Fruit fly (Drosophila melanogaster) whole organism, prepupa: Measurements from ENCODE around the gene twit.

ENCODE experiments used
- Blimp-1 ChIP-seq: fragments of 200-800 bp; sonication (Bioruptor generic); optimal IDR thresholded peaks from 3 replicates; lab custom pipeline; 2017; ENCODE audit warnings: missing biosample characterization, missing genetic modification characterization, mild to moderate bottlenecking, moderate library complexity, missing genetic modification reagents
- CG10669 ChIP-seq: fragments of 200-800 bp; sonication (Bioruptor generic); optimal IDR thresholded peaks from 3 replicates; lab custom pipeline; 2018; ENCODE audit warnings: missing biosample characterization, mild to moderate bottlenecking, missing genetic modification characterization, moderate library complexity
- CG11294 ChIP-seq: fragments of 200-800 bp; sonication (Bioruptor generic); IDR thresholded peaks from 2 replicates; pipeline ENCODE4 v1.3.6; 2022; ENCODE audit warnings: missing biosample characterization, missing genetic modification characterization
- CG11902 ChIP-seq: fragments of 200-800 bp; sonication (Bioruptor generic); optimal IDR thresholded peaks from 3 replicates; lab custom pipeline; 2016; ENCODE audit warnings: missing biosample characterization, missing genetic modification characterization
- CG16779 ChIP-seq: fragments of 200-800 bp; sonication (Bioruptor generic); optimal IDR thresholded peaks from 3 replicates; lab custom pipeline; 2017; ENCODE audit warnings: missing biosample characterization, mild to moderate bottlenecking, missing genetic modification characterization
- CG3032 ChIP-seq: fragments of 200-800 bp; optimal IDR thresholded peaks from 2 replicates; lab custom pipeline; 2019; ENCODE audit warnings: missing biosample characterization, mild to moderate bottlenecking, missing genetic modification characterization, moderate library complexity
- CG31627 ChIP-seq: fragments of 200-800 bp; sonication (Bioruptor generic); optimal IDR thresholded peaks from 3 replicates; lab custom pipeline; 2016; ENCODE audit warnings: missing biosample characterization, missing genetic modification characterization
- CG32006 ChIP-seq: fragments of 200-800 bp; sonication (Bioruptor generic); optimal IDR thresholded peaks from 3 replicates; lab custom pipeline; 2017; ENCODE audit warnings: missing biosample characterization, mild to moderate bottlenecking, missing genetic modification characterization
- CG4318 ChIP-seq: fragments of 200-800 bp; sonication (Bioruptor generic); optimal IDR thresholded peaks from 3 replicates; lab custom pipeline; 2017; ENCODE audit warnings: missing biosample characterization, mild to moderate bottlenecking, missing genetic modification characterization
- CG6163 ChIP-seq: fragments of 200-800 bp; sonication (Bioruptor generic); IDR thresholded peaks from 3 replicates; pipeline ENCODE4 v1.3.6; 2022; ENCODE audit warnings: missing biosample characterization, missing genetic modification characterization
- CG6276 ChIP-seq: fragments of 200-800 bp; sonication (Bioruptor generic); optimal IDR thresholded peaks from 2 replicates; lab custom pipeline; 2017; ENCODE audit warnings: missing biosample characterization, mild to moderate bottlenecking, missing genetic modification characterization
- CG6792 ChIP-seq: fragments of 200-800 bp; sonication (Bioruptor generic); optimal IDR thresholded peaks from 3 replicates; lab custom pipeline; 2016; ENCODE audit warnings: missing biosample characterization, missing genetic modification characterization
- CG6808 ChIP-seq: fragments of 200-800 bp; sonication (Bioruptor generic); optimal IDR thresholded peaks from 3 replicates; lab custom pipeline; 2017; ENCODE audit warnings: missing biosample characterization, missing genetic modification characterization, mild to moderate bottlenecking, moderate library complexity, missing genetic modification reagents
- CG6854 ChIP-seq: fragments of 200-800 bp; sonication (Bioruptor generic); optimal IDR thresholded peaks from 2 replicates; lab custom pipeline; 2017; ENCODE audit warnings: missing biosample characterization, mild to moderate bottlenecking, missing genetic modification characterization
- CG7368 ChIP-seq: fragments of 200-800 bp; sonication (Bioruptor generic); optimal IDR thresholded peaks from 3 replicates; lab custom pipeline; 2016; ENCODE audit warnings: missing biosample characterization, missing genetic modification characterization
- CG8319 ChIP-seq: fragments of 200-800 bp; sonication (Bioruptor generic); optimal IDR thresholded peaks from 3 replicates; lab custom pipeline; 2016; ENCODE audit warnings: missing biosample characterization, missing genetic modification characterization
- CG8632 ChIP-seq: fragments of 200-800 bp; sonication (Bioruptor generic); optimal IDR thresholded peaks from 3 replicates; lab custom pipeline; 2016; ENCODE audit warnings: missing biosample characterization, missing genetic modification characterization
- Eip75B ChIP-seq: fragments of 200-800 bp; sonication (Bioruptor generic); optimal IDR thresholded peaks from 3 replicates; lab custom pipeline; 2016; ENCODE audit warnings: missing biosample characterization, missing genetic modification characterization
- Eip78C ChIP-seq: fragments of 200-800 bp; sonication (Bioruptor generic); peaks from one replicate; lab custom pipeline; 2016; ENCODE audit warnings: missing biosample characterization, missing genetic modification characterization
- Eip93F ChIP-seq: fragments of 200-800 bp; sonication (Bioruptor generic); optimal IDR thresholded peaks from 2 replicates; lab custom pipeline; 2016; ENCODE audit warnings: missing biosample characterization, mild to moderate bottlenecking, missing genetic modification characterization
- Ets21C ChIP-seq: fragments of 200-800 bp; sonication (Bioruptor generic); optimal IDR thresholded peaks from 3 replicates; lab custom pipeline; 2016; ENCODE audit warnings: missing biosample characterization, missing genetic modification characterization
- Ets96B ChIP-seq: fragments of 200-800 bp; optimal IDR thresholded peaks from 2 replicates; lab custom pipeline; 2019; ENCODE audit warnings: missing biosample characterization, mild to moderate bottlenecking, missing genetic modification characterization, moderate library complexity
- Gug ChIP-seq: fragments of 200-800 bp; sonication (Bioruptor generic); IDR thresholded peaks from 2 replicates; pipeline ENCODE4 v1.3.6; 2022; ENCODE audit warnings: missing biosample characterization, missing genetic modification characterization
- Hr38 ChIP-seq: sonication (Bioruptor generic); optimal IDR thresholded peaks from 2 replicates; lab custom pipeline; 2016; ENCODE audit warnings: missing biosample characterization, missing genetic modification characterization
- Met ChIP-seq: fragments of 200-800 bp; sonication (Bioruptor generic); optimal IDR thresholded peaks from 3 replicates; lab custom pipeline; 2016; ENCODE audit warnings: missing biosample characterization, missing genetic modification characterization
- Smox ChIP-seq: fragments of 200-800 bp; sonication (Bioruptor generic); optimal IDR thresholded peaks from 3 replicates; lab custom pipeline; 2016; ENCODE audit warnings: missing biosample characterization, missing genetic modification characterization
- Sox102F ChIP-seq: fragments of 200-800 bp; sonication (Bioruptor generic); optimal IDR thresholded peaks from 2 replicates; lab custom pipeline; 2016; ENCODE audit warnings: missing biosample characterization, mild to moderate bottlenecking, missing genetic modification characterization
- Sox14 ChIP-seq: fragments of 200-800 bp; sonication (Bioruptor generic); optimal IDR thresholded peaks from 3 replicates; lab custom pipeline; 2016; ENCODE audit warnings: missing biosample characterization, missing genetic modification characterization
- achi ChIP-seq: fragments of 200-800 bp; sonication (Bioruptor generic); optimal IDR thresholded peaks from 3 replicates; lab custom pipeline; 2016; ENCODE audit warnings: missing biosample characterization, missing genetic modification characterization
- acj6 ChIP-seq: fragments of 200-800 bp; sonication (Bioruptor generic); optimal IDR thresholded peaks from 3 replicates; lab custom pipeline; 2016; ENCODE audit warnings: missing biosample characterization, missing genetic modification characterization
- dac ChIP-seq: fragments of 200-800 bp; sonication (Bioruptor generic); optimal IDR thresholded peaks from 2 replicates; lab custom pipeline; 2017; ENCODE audit warnings: missing biosample characterization, mild to moderate bottlenecking, missing genetic modification characterization
- dsx ChIP-seq: fragments of 200-800 bp; optimal IDR thresholded peaks from 3 replicates; lab custom pipeline; 2019; ENCODE audit warnings: missing biosample characterization, mild to moderate bottlenecking, missing genetic modification characterization, moderate library complexity; ENCODE audit not compliant: poor library complexity, severe bottlenecking
- fd59A ChIP-seq: fragments of 200-800 bp; sonication (Bioruptor generic); optimal IDR thresholded peaks from 2 replicates; lab custom pipeline; 2017; ENCODE audit warnings: missing biosample characterization, mild to moderate bottlenecking, missing genetic modification characterization, missing genetic modification reagents
- fd85E ChIP-seq: fragments of 200-800 bp; sonication (Bioruptor generic); optimal IDR thresholded peaks from 3 replicates; lab custom pipeline; 2016; ENCODE audit warnings: missing biosample characterization, missing genetic modification characterization
- lz ChIP-seq: fragments of 200-800 bp; sonication (Bioruptor generic); optimal IDR thresholded peaks from 3 replicates; lab custom pipeline; 2016; ENCODE audit warnings: missing biosample characterization, missing genetic modification characterization
- pdm3 ChIP-seq: fragments of 200-800 bp; sonication (Bioruptor generic); optimal IDR thresholded peaks from 3 replicates; lab custom pipeline; 2016; ENCODE audit warnings: missing biosample characterization, missing genetic modification characterization
- salr ChIP-seq, 2 experiments: fragments of 200-800 bp; sonication (Bioruptor generic); optimal IDR thresholded peaks; 3 replicates each; lab custom pipeline; 2016 to 2018; ENCODE audit warnings: missing biosample characterization in 2 of 2, missing genetic modification characterization in 2 of 2, mild to moderate bottlenecking in 1 of 2
- spab ChIP-seq: fragments of 200-800 bp; sonication (Bioruptor generic); optimal IDR thresholded peaks from 2 replicates; lab custom pipeline; 2017; ENCODE audit warnings: missing biosample characterization, mild to moderate bottlenecking, missing genetic modification characterization, missing genetic modification reagents
- ss ChIP-seq, 2 experiments: fragments of 200-800 bp; sonication (Bioruptor generic); optimal IDR thresholded peaks; 2 replicates in 1 of 2; 3 replicates in 1 of 2; lab custom pipeline; 2017 to 2018; ENCODE audit warnings: mild to moderate bottlenecking in 2 of 2, missing biosample characterization in 2 of 2, missing genetic modification characterization in 2 of 2, moderate library complexity in 1 of 2
- svp ChIP-seq: fragments of 200-800 bp; sonication (Bioruptor generic); peaks from one replicate; lab custom pipeline; 2016; ENCODE audit warnings: missing biosample characterization, missing genetic modification characterization

Gene twit

DNA sequence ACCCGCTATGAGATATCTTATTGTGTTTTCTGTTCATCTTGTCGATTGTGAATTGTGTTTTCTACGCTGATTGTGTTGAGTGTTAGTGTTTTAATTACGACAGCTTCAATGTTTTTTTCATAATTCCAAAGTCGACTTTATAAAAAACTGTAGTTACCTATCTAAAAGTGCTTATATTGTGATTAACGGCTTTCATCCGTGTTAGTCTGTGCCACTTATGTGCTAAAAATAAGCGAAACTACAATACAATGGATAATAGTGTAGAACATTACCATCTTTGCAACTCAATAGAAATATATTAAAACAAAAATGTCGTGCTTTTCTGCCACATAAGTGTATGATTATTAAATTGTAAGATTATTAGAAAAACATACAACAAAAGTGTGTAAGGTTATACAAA is 36.2 kb upstream of the twit start, which contains the start of gene CG33322:
Gene CG33322, minus strand, starts transcription at position 101 of the 400 bp plus-strand sequence.
- no peak for TF ChIP-seq salr (GFP tag; optimal IDR thresholded peaks at IDR 0.05; lab: Kevin White, UChicago)
- TF ChIP-seq Eip93F (GFP tag; lab: Kevin White, UChicago) = no peak
- no peak for TF ChIP-seq dac
- TF ChIP-seq CG32006 = no peak
- TF ChIP-seq CG8319 (GFP tag; lab: Kevin White, UChicago) = no peak
- TF ChIP-seq CG6792 (GFP tag; lab: Kevin White, UChicago) = no peak
- no peak for TF ChIP-seq CG11902 (GFP tag; lab: Kevin White, UChicago)
- TF ChIP-seq fd59A = no peak
- TF ChIP-seq Met (GFP tag; lab: Kevin White, UChicago) = no peak
- no peak for TF ChIP-seq CG6854 (GFP tag; lab: Kevin White, UChicago)

DNA sequence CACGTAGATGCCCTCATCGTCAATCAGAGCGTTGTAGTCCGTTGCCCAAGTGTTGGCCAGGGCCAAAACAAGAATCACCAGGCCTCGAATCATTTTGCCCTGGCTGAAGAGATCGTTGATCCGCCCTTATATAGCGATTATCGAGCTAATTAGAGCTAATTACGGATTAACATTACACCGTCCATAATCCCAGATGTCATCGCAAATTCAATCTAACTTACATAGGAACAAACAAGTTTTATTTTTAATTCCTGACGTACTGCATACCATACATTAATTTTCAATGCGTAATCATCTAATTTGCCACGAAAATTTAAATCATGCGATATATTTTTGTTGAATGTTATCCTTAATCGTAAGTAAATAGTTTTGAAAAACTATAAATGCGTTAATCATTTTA is 35.2 kb upstream of the twit start, which contains the start of gene CheB38b:
Gene CheB38b, minus strand, starts transcription at position 101 of the 400 bp plus-strand sequence.
- TF ChIP-seq lz (GFP tag; lab: Kevin White, UChicago) (no peak), CG10669 (GFP tag; lab: Kevin White, UChicago) (no peak), CG31627 (GFP tag; lab: Kevin White, UChicago) (no peak), Sox102F (GFP tag; lab: Kevin White, UChicago) (no peak), Gug (GFP tag; lab: Robert Waterston, UW) (no peak), fd85E (no peak), svp (GFP tag; lab: Kevin White, UChicago) (no peak), CG11294 (no peak), achi (no peak)

DNA sequence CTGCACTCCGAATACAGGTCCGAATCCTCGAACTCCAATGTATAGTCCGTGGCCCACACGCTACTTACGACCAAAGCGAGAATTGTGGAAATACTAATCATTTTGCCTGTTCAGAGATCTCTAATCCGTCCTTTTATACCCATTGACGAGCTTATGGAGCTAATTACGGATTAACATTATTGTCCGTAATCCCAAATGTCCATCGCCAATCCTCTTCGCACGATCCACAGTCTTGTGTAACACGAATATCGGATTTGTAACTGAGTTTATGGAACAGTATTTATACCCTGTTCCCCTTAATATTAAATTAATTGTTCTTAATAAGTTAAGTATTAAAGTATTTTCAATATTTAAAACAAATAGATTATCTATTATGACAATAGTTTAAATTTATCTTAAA is 33.9 kb upstream of the twit start, which contains the start of gene CheB38a:
Gene CheB38a, minus strand, starts transcription at position 101 of the 400 bp plus-strand sequence.
- no peak for TF ChIP-seq Smox (GFP tag; lab: Kevin White, UChicago)
- no peak for TF ChIP-seq Eip78C (GFP tag; lab: Kevin White, UChicago)
- TF ChIP-seq, all 60 proteins: peak for 0

DNA sequence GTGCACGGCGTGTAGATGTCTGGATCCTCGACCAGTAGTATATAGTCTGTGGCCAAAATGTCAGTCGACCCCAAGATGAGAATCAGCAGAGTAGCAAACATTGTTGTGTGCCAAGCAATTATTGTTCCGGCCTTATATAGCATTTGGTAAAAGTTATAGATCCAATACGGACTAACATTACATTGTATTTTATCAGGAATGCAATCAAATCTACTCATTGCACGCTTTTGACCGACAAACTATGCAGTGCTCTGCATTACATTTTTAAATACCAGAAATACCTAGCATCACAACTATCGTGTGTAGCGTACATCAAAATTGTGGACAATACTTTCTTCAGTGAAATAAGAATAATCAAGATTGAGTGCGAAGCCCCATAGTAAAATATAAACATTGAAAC is 31.6 kb upstream of the twit start, which contains the start of gene CheB38c:
Gene CheB38c, minus strand, starts transcription at position 101 of the 400 bp plus-strand sequence.
- TF ChIP-seq Eip78C (GFP tag; lab: Kevin White, UChicago) (peak; percentile 19), Ets96B (tag; lab: Kevin White, UChicago) (no peak), dsx (peak; percentile 35), CG6792 (GFP tag; lab: Kevin White, UChicago) (no peak)
- TF ChIP-seq, all 60 proteins: peak for 2

- TF ChIP-seq ss (GFP tag; optimal IDR thresholded peaks at IDR 0.05; lab: Kevin White, UChicago) = peak in 1 of 2 experiments; percentile 46
- no peak for TF ChIP-seq CG32006
- peak; percentile 21 for TF ChIP-seq CG16779 (tag; lab: Kevin White, UChicago)
- TF ChIP-seq CG11902 (GFP tag; lab: Kevin White, UChicago) = no peak
- TF ChIP-seq CG6792 (GFP tag; lab: Kevin White, UChicago) = no peak
- TF ChIP-seq Sox14 (GFP tag; lab: Kevin White, UChicago) = no peak
- no peak for TF ChIP-seq Hr38 (GFP tag; lab: Kevin White, UChicago)
- no peak for TF ChIP-seq CG8632 (GFP tag; lab: Kevin White, UChicago)
- peak; percentile 37; the same call in 1 of the 2 replicates for TF ChIP-seq Gug (GFP tag; lab: Robert Waterston, UW)
- TF ChIP-seq CG6276 (GFP tag; lab: Kevin White, UChicago) = peak; percentile 24
- TF ChIP-seq Smox (GFP tag; lab: Kevin White, UChicago) = no peak
- no peak for TF ChIP-seq pdm3 (GFP tag; lab: Kevin White, UChicago)
- peak; percentile 41 for TF ChIP-seq CG10669 (GFP tag; lab: Kevin White, UChicago)
- peak; percentile 30 for TF ChIP-seq CG8319 (GFP tag; lab: Kevin White, UChicago)
- peak; percentile 44 for TF ChIP-seq CG7368
- TF ChIP-seq CG4318 = no peak
- peak; percentile 40 for TF ChIP-seq Blimp-1 (GFP tag; lab: Kevin White, UChicago)
- TF ChIP-seq CG6808 (GFP tag; lab: Kevin White, UChicago) = peak; percentile 40
- no peak for TF ChIP-seq Ets21C
- TF ChIP-seq Met (GFP tag; lab: Kevin White, UChicago) = no peak
- no peak for TF ChIP-seq Eip75B (GFP tag; lab: Kevin White, UChicago)
- no peak for TF ChIP-seq acj6
- TF ChIP-seq CG3032 (tag; lab: Kevin White, UChicago) = peak; percentile 20
- TF ChIP-seq fd59A = no peak
- TF ChIP-seq CG6163 (GFP tag; lab: Robert Waterston, UW) = no peak; the same call in 2 of the 3 replicates
- TF ChIP-seq achi = no peak
- peak; percentile 73 for TF ChIP-seq Eip78C (GFP tag; lab: Kevin White, UChicago)
- TF ChIP-seq CG31627 (GFP tag; lab: Kevin White, UChicago) = no peak
- no peak for TF ChIP-seq dac
- peak; percentile 47 for TF ChIP-seq spab (GFP tag; lab: Kevin White, UChicago)
Observed at dm6 chr2L:20821249-20822024, 30.9 kb upstream of the twit start.
